Worm (Caenorhabditis elegans): ENCODE data around the gene T05B11.4.
A peak's percentile ranks its signal among the peaks of the same experiment; 100 is the strongest.

Gene T05B11.4

ce11 chrV:7728003-7728678 is 26.3 kb downstream of the T05B11.4 start:
- TF ChIP-seq nhr-76 (tag; optimal IDR thresholded peaks at IDR 0.05) (no peak), nhr-23 (tag; optimal IDR thresholded peaks at IDR 0.05) (peak; percentile 53), egl-27 (tag; optimal IDR thresholded peaks at IDR 0.05) (no peak), mml-1 (tag; optimal IDR thresholded peaks at IDR 0.05) (no peak), nfya-1 (tag; optimal IDR thresholded peaks at IDR 0.05; ENCODE audit: insufficient read depth) (peak; percentile 89), hmg-11 (tag; optimal IDR thresholded peaks at IDR 0.05) (peak; percentile 80), lin-15B (tag; optimal IDR thresholded peaks at IDR 0.05) (peak; percentile 56), elt-2 (tag; optimal IDR thresholded peaks at IDR 0.05) (peak; percentile 57), fos-1 (tag; optimal IDR thresholded peaks at IDR 0.05) (no peak), ztf-4 (tag; optimal IDR thresholded peaks at IDR 0.05) (no peak), fkh-10 (GFP tag; optimal IDR thresholded peaks at IDR 0.05) (peak; percentile 72), pqm-1 (tag; optimal IDR thresholded peaks at IDR 0.05) (peak; percentile 18), ZK546.5 (tag; optimal IDR thresholded peaks at IDR 0.05) (no peak), mdl-1 (tag; optimal IDR thresholded peaks at IDR 0.05) (peak; percentile 38), unc-62 (GFP tag; optimal IDR thresholded peaks at IDR 0.05) (no peak), jun-1 (tag; optimal IDR thresholded peaks at IDR 0.05) (peak; percentile 67), nhr-67 (tag; optimal IDR thresholded peaks at IDR 0.05) (no peak), elt-1 (tag; optimal IDR thresholded peaks at IDR 0.05) (no peak), eor-1 (tag; optimal IDR thresholded peaks at IDR 0.05) (no peak), elt-3 (tag; optimal IDR thresholded peaks at IDR 0.05) (no peak), ceh-9 (tag; optimal IDR thresholded peaks at IDR 0.05) (no peak), ama-1 (optimal IDR thresholded peaks at IDR 0.05) (no peak), lsy-12 (tag; optimal IDR thresholded peaks at IDR 0.05) (peak; percentile 50), ceh-28 (tag; optimal IDR thresholded peaks at IDR 0.05) (peak; percentile 76), nhr-43 (tag; optimal IDR thresholded peaks at IDR 0.05; ENCODE audit: poor library complexity, severe bottlenecking) (no peak), R02D3.7 (tag; optimal IDR thresholded peaks at IDR 0.05) (peak; percentile 5), nhr-28 (tag; optimal IDR thresholded peaks at IDR 0.05) (no peak), zag-1 (tag; optimal IDR thresholded peaks at IDR 0.05) (peak; percentile 39), daf-12 (tag; optimal IDR thresholded peaks at IDR 0.05) (no peak), sea-2 (GFP tag; optimal IDR thresholded peaks at IDR 0.05) (peak; percentile 16), nhr-11 (tag; optimal IDR thresholded peaks at IDR 0.05) (peak; percentile 46), lin-39 (tag; optimal IDR thresholded peaks at IDR 0.05) (peak; percentile 72), aly-2 (tag; optimal IDR thresholded peaks at IDR 0.05) (no peak), snpc-4 (tag; optimal IDR thresholded peaks at IDR 0.05) (no peak), pha-4 (tag; optimal IDR thresholded peaks at IDR 0.05) (peak; percentile 26), ceh-82 (tag; optimal IDR thresholded peaks at IDR 0.05) (peak; percentile 55), egl-5 (tag; optimal IDR thresholded peaks at IDR 0.05) (peak; percentile 41), unc-39 (tag; optimal IDR thresholded peaks at IDR 0.05) (no peak), nhr-237 (tag; optimal IDR thresholded peaks at IDR 0.05) (no peak), nhr-25 (tag; optimal IDR thresholded peaks at IDR 0.05) (peak; percentile 69), nhr-77 (tag; optimal IDR thresholded peaks at IDR 0.05) (no peak), skn-1 (tag; optimal IDR thresholded peaks at IDR 0.05) (peak; percentile 20), fkh-2 (tag; optimal IDR thresholded peaks at IDR 0.05) (no peak), nhr-12 (tag; optimal IDR thresholded peaks at IDR 0.05) (no peak), ztf-11 (tag; optimal IDR thresholded peaks at IDR 0.05) (no peak), ceh-16 (tag; optimal IDR thresholded peaks at IDR 0.05) (no peak), tbx-2 (tag; optimal IDR thresholded peaks at IDR 0.05) (peak; percentile 91)
